Worm (Caenorhabditis elegans): Measurements from ENCODE around the gene puf-7.

DNA sequence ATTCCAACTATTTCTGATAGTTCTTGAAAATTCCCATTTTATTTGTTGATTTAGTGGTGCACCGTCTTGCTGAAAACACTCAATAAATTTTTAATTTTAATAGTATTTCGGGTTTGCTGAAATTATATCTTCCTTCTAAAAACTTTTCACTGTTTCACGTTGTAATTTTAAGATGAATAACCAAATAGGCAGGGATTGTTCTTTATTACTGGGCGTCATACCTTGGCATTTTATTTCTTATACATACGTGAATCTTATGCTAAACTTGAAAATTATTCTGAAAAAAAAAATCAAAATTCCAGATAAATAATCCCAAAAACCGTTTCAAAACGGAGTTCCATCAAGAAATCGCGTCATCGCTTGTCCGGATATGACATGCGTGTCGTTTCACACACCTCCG, 47.8 kb upstream of the puf-7 start, which contains the start of gene mgl-3:
- no peak for TF ChIP-seq egl-44 (GFP tag; IDR thresholded peaks at IDR 0.05)
- TF ChIP-seq unc-62 (GFP tag; optimal IDR thresholded peaks at IDR 0.05), result no peak

All from whole organism, young adult.